Fruit fly (Drosophila melanogaster) whole organism, embryonic: ENCODE data around the gene AstA.

Experiments
- Awh ChIP-seq: fragments of 200-800 bp; sonication (Bioruptor generic); IDR thresholded peaks from 2 replicates; pipeline ENCODE4, ENCODE4 v1.3.6; 2022; ENCODE audit warnings: missing biosample characterization, missing genetic modification characterization
- B-H2 ChIP-seq: fragments of 200-800 bp; sonication (Bioruptor generic); optimal IDR thresholded peaks from 2 replicates; lab custom pipeline; 2018; ENCODE audit warnings: missing biosample characterization, mild to moderate bottlenecking, missing genetic modification characterization
- C15 ChIP-seq: fragments of 200-800 bp; sonication (Bioruptor generic); IDR thresholded peaks from 3 replicates; pipeline ENCODE4 v1.3.6; 2022; ENCODE audit warnings: missing biosample characterization, missing genetic modification characterization
- CG10366 ChIP-seq: fragments of 200-800 bp; sonication (Bioruptor generic); IDR thresholded peaks from 2 replicates; pipeline ENCODE4 v1.3.6; 2022; ENCODE audit warnings: missing biosample characterization, missing genetic modification characterization
- CG10654 ChIP-seq: fragments of 200-800 bp; sonication (Bioruptor generic); optimal IDR thresholded peaks from 2 replicates; lab custom pipeline; 2016; ENCODE audit warnings: missing biosample characterization, missing genetic modification characterization
- CG11456 ChIP-seq: fragments of 200-800 bp; sonication (Bioruptor generic); IDR thresholded peaks from 3 replicates; pipeline ENCODE4 v1.3.6; 2022; ENCODE audit warnings: missing biosample characterization, missing genetic modification characterization
- CG13624 ChIP-seq: fragments of 200-800 bp; sonication (Bioruptor generic); optimal IDR thresholded peaks from 2 replicates; lab custom pipeline; 2016; ENCODE audit warnings: missing biosample characterization, missing genetic modification characterization
- CG14441 ChIP-seq: fragments of 200-800 bp; sonication (Bioruptor generic); IDR thresholded peaks from 2 replicates; pipeline ENCODE4 v1.3.6; 2022; ENCODE audit warnings: missing biosample characterization, missing genetic modification characterization
- CG18619 ChIP-seq: fragments of 200-800 bp; sonication (Bioruptor generic); optimal IDR thresholded peaks from 3 replicates; lab custom pipeline; 2017; ENCODE audit warnings: missing biosample characterization, mild to moderate bottlenecking, missing genetic modification characterization
- CG3065 ChIP-seq: fragments of 200-800 bp; sonication (Bioruptor generic); optimal IDR thresholded peaks from 2 replicates; lab custom pipeline; 2016; ENCODE audit warnings: missing biosample characterization, missing genetic modification characterization
- CG32772 ChIP-seq: fragments of 200-800 bp; sonication (Bioruptor generic); IDR thresholded peaks from 2 replicates; pipeline ENCODE4 v1.3.6; 2022; ENCODE audit warnings: missing biosample characterization, missing genetic modification characterization
- CG3281 ChIP-seq: fragments of 200-800 bp; sonication (Bioruptor generic); optimal IDR thresholded peaks from 3 replicates; lab custom pipeline; 2017; ENCODE audit warnings: missing biosample characterization, mild to moderate bottlenecking, missing genetic modification characterization
- CG34224 ChIP-seq: fragments of 200-800 bp; sonication (Bioruptor generic); IDR thresholded peaks from 3 replicates; pipeline ENCODE4 v1.3.6; 2022; ENCODE audit warnings: missing biosample characterization, missing genetic modification characterization; ENCODE audit not compliant: partially characterized antibody
- CG3726 ChIP-seq: fragments of 200-800 bp; sonication (Bioruptor generic); IDR thresholded peaks from 3 replicates; pipeline ENCODE4, ENCODE4 v1.3.6; 2022; ENCODE audit warnings: missing biosample characterization, missing genetic modification characterization
- CG3847 ChIP-seq: fragments of 200-800 bp; sonication (Bioruptor generic); IDR thresholded peaks from 2 replicates; pipeline ENCODE4 v1.3.6; 2022; ENCODE audit warnings: missing biosample characterization, missing genetic modification characterization
- CG4328 ChIP-seq: fragments of 200-800 bp; sonication (Bioruptor generic); optimal IDR thresholded peaks from 3 replicates; lab custom pipeline; 2017; ENCODE audit warnings: missing biosample characterization, missing genetic modification reagents, missing genetic modification characterization
- CG4854 ChIP-seq: fragments of 200-800 bp; sonication (Bioruptor generic); optimal IDR thresholded peaks from 2 replicates; lab custom pipeline; 2016; ENCODE audit warnings: missing biosample characterization, missing genetic modification characterization, inconsistent platforms
- CG5953 ChIP-seq: fragments of 200-800 bp; sonication (Bioruptor generic); IDR thresholded peaks from 2 replicates; pipeline ENCODE4 v1.3.6; 2022; ENCODE audit warnings: missing biosample characterization, missing genetic modification characterization
- CG6175 ChIP-seq: fragments of 200-800 bp; sonication (Bioruptor generic); IDR thresholded peaks from 3 replicates; pipeline ENCODE4 v1.3.6; 2022; ENCODE audit warnings: missing biosample characterization, missing genetic modification characterization
- CG8089 ChIP-seq: fragments of 200-800 bp; sonication (Bioruptor generic); optimal IDR thresholded peaks from 3 replicates; lab custom pipeline; 2016; ENCODE audit warnings: missing biosample characterization, missing genetic modification characterization
- CG8281 ChIP-seq: fragments of 200-800 bp; sonication (Bioruptor generic); optimal IDR thresholded peaks from 2 replicates; lab custom pipeline; 2018; ENCODE audit warnings: missing biosample characterization, mild to moderate bottlenecking, missing genetic modification characterization, moderate library complexity
- CG9727 ChIP-seq: fragments of 200-800 bp; sonication (Bioruptor generic); optimal IDR thresholded peaks from 3 replicates; lab custom pipeline; 2017; ENCODE audit warnings: missing biosample characterization, mild to moderate bottlenecking, missing genetic modification characterization
- CG9797 ChIP-seq: fragments of 200-800 bp; sonication (Bioruptor generic); optimal IDR thresholded peaks from 3 replicates; lab custom pipeline; 2018; ENCODE audit warnings: missing biosample characterization, mild to moderate bottlenecking, missing genetic modification characterization
- CTCF ChIP-seq: fragments of 200-800 bp; sonication (Bioruptor generic); optimal IDR thresholded peaks from 2 replicates; lab custom pipeline; 2017; ENCODE audit warnings: missing biosample characterization, mild to moderate bottlenecking, missing genetic modification characterization, moderate library complexity
- Fer2 ChIP-seq: fragments of 200-800 bp; sonication (Bioruptor generic); optimal IDR thresholded peaks from 2 replicates; lab custom pipeline; 2018; ENCODE audit warnings: missing biosample characterization, mild to moderate bottlenecking, missing genetic modification characterization, moderate library complexity
- MBD-R2 ChIP-seq: fragments of 200-800 bp; sonication (Bioruptor generic); IDR thresholded peaks from 2 replicates; pipeline ENCODE4 v1.3.6; 2022; ENCODE audit warnings: missing biosample characterization, missing genetic modification characterization
- Scr ChIP-seq: fragments of 200-800 bp; sonication (Bioruptor generic); IDR thresholded peaks from 2 replicates; pipeline ENCODE4 v1.3.6; 2022; ENCODE audit warnings: missing biosample characterization, missing genetic modification characterization; ENCODE audit not compliant: partially characterized antibody
- Sry-δ ChIP-seq: fragments of 200-800 bp; sonication (Bioruptor generic); optimal IDR thresholded peaks from 2 replicates; lab custom pipeline; 2016; ENCODE audit warnings: missing biosample characterization, missing genetic modification characterization
- al ChIP-seq: fragments of 200-800 bp; sonication (Bioruptor generic); IDR thresholded peaks from 2 replicates; pipeline ENCODE4 v1.3.6; 2022; ENCODE audit warnings: missing biosample characterization, missing genetic modification characterization
- croc ChIP-seq: fragments of 200-800 bp; sonication (Bioruptor generic); conservative IDR thresholded peaks from 3 replicates; pipeline ENCODE4 v1.3.6; 2022; ENCODE audit warnings: missing biosample characterization, missing genetic modification characterization
- da ChIP-seq: fragments of 200-800 bp; sonication (Bioruptor generic); optimal IDR thresholded peaks from 2 replicates; lab custom pipeline; 2016; ENCODE audit warnings: missing biosample characterization, missing genetic modification characterization
- dmrt11E ChIP-seq: fragments of 200-800 bp; sonication (Bioruptor generic); optimal IDR thresholded peaks from 3 replicates; lab custom pipeline; 2018; ENCODE audit warnings: missing biosample characterization, mild to moderate bottlenecking, missing genetic modification characterization, moderate library complexity
- dmrt99B ChIP-seq: fragments of 200-800 bp; sonication (Bioruptor generic); optimal IDR thresholded peaks from 2 replicates; lab custom pipeline; 2018; ENCODE audit warnings: missing biosample characterization, mild to moderate bottlenecking, missing genetic modification characterization, moderate library complexity
- fu2 ChIP-seq: fragments of 200-800 bp; sonication (Bioruptor generic); optimal IDR thresholded peaks from 2 replicates; lab custom pipeline; 2016; ENCODE audit warnings: missing biosample characterization, missing genetic modification characterization
- gem ChIP-seq: fragments of 200-800 bp; sonication (Bioruptor generic); optimal IDR thresholded peaks from 2 replicates; lab custom pipeline; 2019; ENCODE audit warnings: missing biosample characterization, mild to moderate bottlenecking, missing genetic modification characterization, moderate library complexity
- gfzf ChIP-seq: fragments of 200-800 bp; sonication (Bioruptor generic); optimal IDR thresholded peaks from 2 replicates; lab custom pipeline; 2016; ENCODE audit warnings: missing biosample characterization, mild to moderate bottlenecking, missing genetic modification characterization, moderate library complexity
- gsb ChIP-seq: fragments of 200-800 bp; sonication (Bioruptor generic); IDR thresholded peaks from 2 replicates; pipeline ENCODE4 v1.3.6; 2022; ENCODE audit warnings: missing biosample characterization, missing genetic modification characterization
- jigr1 ChIP-seq: fragments of 200-800 bp; sonication (Bioruptor generic); IDR thresholded peaks from 3 replicates; pipeline ENCODE4 v1.3.6; 2022; ENCODE audit warnings: missing biosample characterization, missing genetic modification characterization
- nau ChIP-seq: fragments of 200-800 bp; sonication (Bioruptor generic); optimal IDR thresholded peaks from 3 replicates; lab custom pipeline; 2017; ENCODE audit warnings: missing biosample characterization, mild to moderate bottlenecking, missing genetic modification characterization, missing genetic modification reagents
- pho ChIP-seq: fragments of 200-800 bp; sonication (Bioruptor generic); optimal IDR thresholded peaks from 2 replicates; lab custom pipeline; 2016; ENCODE audit warnings: missing biosample characterization, missing genetic modification characterization
- phol ChIP-seq: fragments of 200-800 bp; sonication (Bioruptor generic); optimal IDR thresholded peaks from 3 replicates; lab custom pipeline; 2018; ENCODE audit warnings: missing biosample characterization, mild to moderate bottlenecking, missing genetic modification characterization, moderate library complexity
- pzg ChIP-seq: fragments of 200-800 bp; sonication (Bioruptor generic); optimal IDR thresholded peaks from 3 replicates; lab custom pipeline; 2018; ENCODE audit warnings: missing biosample characterization, mild to moderate bottlenecking, missing genetic modification characterization, moderate library complexity
- row ChIP-seq: fragments of 200-800 bp; sonication (Bioruptor generic); IDR thresholded peaks from 3 replicates; pipeline ENCODE4 v1.3.6; 2022; ENCODE audit warnings: missing biosample characterization, missing genetic modification characterization
- schlank ChIP-seq: fragments of 200-800 bp; sonication (Bioruptor generic); optimal IDR thresholded peaks from 2 replicates; lab custom pipeline; 2018; ENCODE audit warnings: missing biosample characterization, mild to moderate bottlenecking, missing genetic modification characterization
- sima ChIP-seq: fragments of 200-800 bp; sonication (Bioruptor generic); optimal IDR thresholded peaks from 2 replicates; lab custom pipeline; 2016; ENCODE audit warnings: missing biosample characterization, missing genetic modification characterization
- slou ChIP-seq: fragments of 200-800 bp; sonication (Bioruptor generic); optimal IDR thresholded peaks from 3 replicates; lab custom pipeline; 2016; ENCODE audit warnings: missing biosample characterization, missing genetic modification characterization
- slp2 ChIP-seq: fragments of 200-800 bp; sonication (Bioruptor generic); optimal IDR thresholded peaks from 2 replicates; lab custom pipeline; 2016; ENCODE audit warnings: missing biosample characterization, missing genetic modification characterization
- unc-4 ChIP-seq: fragments of 200-800 bp; sonication (Bioruptor generic); IDR thresholded peaks from 2 replicates; pipeline ENCODE4 v1.3.6; 2022; ENCODE audit warnings: missing biosample characterization, missing genetic modification characterization; ENCODE audit not compliant: partially characterized antibody
- vvl ChIP-seq: fragments of 200-800 bp; sonication (Bioruptor generic); IDR thresholded peaks from 2 replicates; pipeline ENCODE4 v1.3.6; 2022; ENCODE audit warnings: missing biosample characterization, missing genetic modification characterization
- zfh1 ChIP-seq: fragments of 200-800 bp; sonication (Bioruptor generic); IDR thresholded peaks from 3 replicates; pipeline ENCODE4 v1.3.6; 2022; ENCODE audit warnings: missing biosample characterization, missing genetic modification characterization

The AstA gene

dm6 chr3R:24813637-24814301, 48.9 kb upstream of the AstA start, which contains the start of the genes lili and CG34150 (continued):
- peak; percentile 85 for TF ChIP-seq vvl (GFP tag; lab: Robert Waterston, UW)
- TF ChIP-seq gem: peak; percentile 83
- TF ChIP-seq schlank: no peak
- peak; percentile 33; the same call in 1 of the 2 replicates for TF ChIP-seq CG5953 (GFP tag; lab: Robert Waterston, UW)
- TF ChIP-seq nau (GFP tag; lab: Kevin White, UChicago): no peak
- TF ChIP-seq gsb: no peak
- TF ChIP-seq CG18619 (GFP tag; lab: Kevin White, UChicago): peak; percentile 42
- peak; percentile 48 for TF ChIP-seq slou (GFP tag; lab: Kevin White, UChicago)
- TF ChIP-seq CG9797 (GFP tag; lab: Kevin White, UChicago): peak; percentile 46
- peak; percentile 67 for TF ChIP-seq CG10654 (GFP tag; lab: Kevin White, UChicago)
- TF ChIP-seq B-H2: peak; percentile 86
- peak; percentile 41 for TF ChIP-seq sima (GFP tag; lab: Kevin White, UChicago)
- TF ChIP-seq CG3065 (GFP tag; lab: Kevin White, UChicago): no peak
- TF ChIP-seq Fer2: peak; percentile 81
- peak; percentile 84 for TF ChIP-seq Scr
- peak; percentile 85 for TF ChIP-seq CG34224 (GFP tag; lab: Robert Waterston, UW)
- TF ChIP-seq al (GFP tag; lab: Robert Waterston, UW): peak; percentile 69
- peak; percentile 36; the same call in 1 of the 3 replicates for TF ChIP-seq jigr1
- TF ChIP-seq MBD-R2 (GFP tag; lab: Robert Waterston, UW): peak; percentile 93
- peak; percentile 36 for TF ChIP-seq CG8281 (tag; lab: Kevin White, UChicago)
- peak; percentile 89 for TF ChIP-seq CG3847 (GFP tag; lab: Robert Waterston, UW)
- peak; percentile 77; the same call in 2 of the 3 replicates for TF ChIP-seq CG11456 (GFP tag; lab: Robert Waterston, UW)
- 0 out of 3 replicates have a peak, but pooled peaks have one; percentile 31 for TF ChIP-seq CG3726 (GFP tag; lab: Robert Waterston, UW)
- peak; percentile 90 for TF ChIP-seq row (GFP tag; lab: Robert Waterston, UW)
- TF ChIP-seq CG13624: peak; percentile 88
- TF ChIP-seq CTCF (GFP tag; lab: Kevin White, UChicago): peak; percentile 38
- TF ChIP-seq gfzf (GFP tag; lab: Kevin White, UChicago): peak; percentile 35
- peak; percentile 63 for TF ChIP-seq CG10366 (GFP tag; lab: Robert Waterston, UW)
- peak; percentile 60 for TF ChIP-seq pzg (GFP tag; lab: Kevin White, UChicago)
- peak; percentile 62; the same call in 1 of the 2 replicates for TF ChIP-seq CG14441 (GFP tag; lab: Robert Waterston, UW)
- TF ChIP-seq pho (GFP tag; lab: Kevin White, UChicago): peak; percentile 79
- peak; percentile 57 for TF ChIP-seq CG8089
- peak; percentile 74; the same call in 2 of the 3 replicates for TF ChIP-seq zfh1
- TF ChIP-seq da (GFP tag; lab: Kevin White, UChicago): peak; percentile 22
- no peak for TF ChIP-seq C15 (GFP tag; lab: Robert Waterston, UW)
- no peak for TF ChIP-seq dmrt99B (tag; lab: Kevin White, UChicago)
- peak; percentile 73 for TF ChIP-seq CG32772
- peak; percentile 72 for TF ChIP-seq CG9727 (GFP tag; lab: Kevin White, UChicago)
- peak; percentile 69 for TF ChIP-seq dmrt11E (tag; lab: Kevin White, UChicago)
- peak; percentile 90 for TF ChIP-seq phol (tag; lab: Kevin White, UChicago)
- TF ChIP-seq CG3281 (GFP tag; lab: Kevin White, UChicago): peak; percentile 67
- TF ChIP-seq slp2 (GFP tag; lab: Kevin White, UChicago): peak; percentile 29
- TF ChIP-seq unc-4 (GFP tag; lab: Robert Waterston, UW): peak; percentile 89
- no peak for TF ChIP-seq CG6175 (GFP tag; lab: Robert Waterston, UW)
- peak; percentile 37; the same call in 2 of the 3 replicates for TF ChIP-seq croc (GFP tag; lab: Robert Waterston, UW)
- peak; percentile 95 for TF ChIP-seq Sry-δ (GFP tag; lab: Kevin White, UChicago)
- TF ChIP-seq CG4328 (GFP tag; lab: Kevin White, UChicago): peak; percentile 65
- TF ChIP-seq fu2 (GFP tag; lab: Kevin White, UChicago): peak; percentile 47
- peak; percentile 68; the same call in 1 of the 2 replicates for TF ChIP-seq Awh (GFP tag; lab: Robert Waterston, UW)
- TF ChIP-seq CG4854 (GFP tag; lab: Kevin White, UChicago): peak; percentile 61
